Worm (Caenorhabditis elegans) whole organism, young adult: ENCODE measurements around the gene W05B2.2.

Source experiments
- B0035.1 ChIP-seq: sonication (generic microtip); optimal IDR thresholded peaks from 2 replicates; lab custom pipeline; 2016; ENCODE audit warnings: missing genetic modification characterization, mild to moderate bottlenecking, missing compliant biosample characterization, missing genotype, missing genetic modification reagents
- F57C9.4 ChIP-seq: sonication (generic microtip); optimal IDR thresholded peaks from 2 replicates; lab custom pipeline; 2017; ENCODE audit warnings: mild to moderate bottlenecking, missing genetic modification characterization, missing compliant biosample characterization
- Y53G8AR.9 ChIP-seq: fragments of 200-800 bp; sonication (Bioruptor generic); conservative IDR thresholded peaks from 2 replicates; pipeline ENCODE4 v1.3.6; 2022; ENCODE audit warnings: missing genetic modification reagents, missing genetic modification characterization, missing compliant biosample characterization
- Y95B8A.8 ChIP-seq: fragments of 200-800 bp; sonication (Bioruptor generic); IDR thresholded peaks from 2 replicates; pipeline ENCODE4 v1.3.6; 2022; ENCODE audit warnings: missing genetic modification reagents, missing genetic modification characterization, missing compliant biosample characterization
- ZK185.1 ChIP-seq: sonication (generic microtip); optimal IDR thresholded peaks from 2 replicates; lab custom pipeline; 2016; ENCODE audit warnings: mild to moderate bottlenecking, missing genetic modification characterization, missing compliant biosample characterization; ENCODE audit not compliant: poor library complexity, severe bottlenecking
- aptf-3 ChIP-seq: fragments of 200-800 bp; sonication (Bioruptor generic); IDR thresholded peaks from 2 replicates; pipeline ENCODE4 v1.3.6; 2022; ENCODE audit warnings: missing genetic modification characterization, missing compliant biosample characterization
- athp-1 ChIP-seq: sonication (generic microtip); optimal IDR thresholded peaks from 2 replicates; lab custom pipeline; 2017; ENCODE audit warnings: mild to moderate bottlenecking, missing genetic modification characterization, missing compliant biosample characterization
- bed-2 ChIP-seq: fragments of 200-800 bp; sonication (Bioruptor generic); IDR thresholded peaks from 2 replicates; pipeline ENCODE4 v1.3.6; 2022; ENCODE audit warnings: missing genetic modification reagents, missing genetic modification characterization, missing compliant biosample characterization
- ceh-40 ChIP-seq: fragments of 200-800 bp; sonication (Bioruptor generic); IDR thresholded peaks from 2 replicates; pipeline ENCODE4 v1.3.6; 2022; ENCODE audit warnings: missing genetic modification characterization, missing compliant biosample characterization
- ceh-91 ChIP-seq: fragments of 200-800 bp; sonication (Bioruptor generic); IDR thresholded peaks from 2 replicates; pipeline ENCODE4 v1.3.6; 2022; ENCODE audit warnings: missing genetic modification reagents, missing genetic modification characterization, missing compliant biosample characterization
- ekl-4 ChIP-seq: fragments of 200-800 bp; sonication (Bioruptor generic); IDR thresholded peaks from 2 replicates; pipeline ENCODE4 v1.3.6; 2022; ENCODE audit warnings: missing genetic modification reagents, missing genetic modification characterization, missing compliant biosample characterization
- gei-17 ChIP-seq: fragments of 200-800 bp; sonication (Bioruptor generic); optimal IDR thresholded peaks from 2 replicates; lab custom pipeline; 2018; ENCODE audit warnings: mild to moderate bottlenecking, missing genetic modification characterization, missing compliant biosample characterization
- hlh-12 ChIP-seq: sonication (generic microtip); optimal IDR thresholded peaks from 2 replicates; lab custom pipeline; 2016; ENCODE audit warnings: missing genetic modification characterization, missing compliant biosample characterization
- let-526 ChIP-seq: fragments of 200-800 bp; sonication (Bioruptor generic); IDR thresholded peaks from 2 replicates; pipeline ENCODE4 v1.3.6; 2022; ENCODE audit warnings: missing genetic modification reagents, missing genetic modification characterization, missing compliant biosample characterization
- let-607 ChIP-seq, 2 experiments: fragments of 200-800 bp in 1 of 2; sonication (Bioruptor generic) in 1 of 2; sonication (generic microtip) in 1 of 2; optimal IDR thresholded peaks; 2 replicates each; lab custom pipeline; 2016 to 2018; ENCODE audit warnings: mild to moderate bottlenecking in 2 of 2, missing compliant biosample characterization in 2 of 2, missing genetic modification characterization in 2 of 2, moderate library complexity in 2 of 2, missing genotype in 1 of 2
- lin-26 ChIP-seq: fragments of 200-800 bp; sonication (Bioruptor generic); IDR thresholded peaks from 2 replicates; pipeline ENCODE4 v1.3.6; 2022; ENCODE audit warnings: missing genetic modification reagents, missing genetic modification characterization, missing compliant biosample characterization
- madf-6 ChIP-seq: fragments of 200-800 bp; sonication (Bioruptor generic); IDR thresholded peaks from 2 replicates; pipeline ENCODE4 v1.3.6; 2022; ENCODE audit warnings: missing genetic modification reagents, missing genetic modification characterization, missing compliant biosample characterization
- mel-28 ChIP-seq: sonication (generic microtip); optimal IDR thresholded peaks from 2 replicates; lab custom pipeline; 2016; ENCODE audit warnings: borderline replicate concordance, mild to moderate bottlenecking, missing genetic modification characterization, missing compliant biosample characterization
- nhr-80 ChIP-seq: sonication (generic microtip); optimal IDR thresholded peaks from 2 replicates; lab custom pipeline; 2016; ENCODE audit warnings: missing genetic modification characterization, missing compliant biosample characterization
- pbrm-1 ChIP-seq: fragments of 200-800 bp; sonication (Bioruptor generic); IDR thresholded peaks from 2 replicates; pipeline ENCODE4 v1.3.6; 2022; ENCODE audit warnings: missing genetic modification reagents, missing genetic modification characterization, missing compliant biosample characterization
- pha-4 ChIP-seq: fragments of 150-350 bp; sonication (generic microtip); optimal IDR thresholded peaks from 2 replicates; lab custom pipeline; 2014; ENCODE audit warnings: missing biosample characterization, missing genetic modification reagents, missing genetic modification characterization
- rpc-1 ChIP-seq, 2 experiments: fragments of 150-350 bp in 1 of 2; sonication (generic microtip) in 1 of 2; optimal IDR thresholded peaks; 2 replicates each; lab custom pipeline; 2014 to 2018; ENCODE audit warnings: missing biosample characterization in 1 of 2, missing genetic modification characterization in 1 of 2, missing genetic modification reagents in 1 of 2, missing genotype in 1 of 2
- snpc-4 ChIP-seq, 5 experiments: fragments of 150-350 bp in 1 of 5; sonication (generic microtip) in 4 of 5; optimal IDR thresholded peaks; 2 replicates each; lab custom pipeline; 2014 to 2018; ENCODE audit warnings: missing genetic modification characterization in 5 of 5, missing biosample characterization in 3 of 5, antibody characterized with exemption in 2 of 5, mild to moderate bottlenecking in 2 of 5, missing compliant biosample characterization in 2 of 5, missing genotype in 2 of 5, moderate library complexity in 2 of 5, missing genetic modification reagents in 1 of 5
- tbx-9 ChIP-seq: sonication (generic microtip); optimal IDR thresholded peaks from 2 replicates; lab custom pipeline; 2016; ENCODE audit warnings: borderline replicate concordance, missing genetic modification characterization, inconsistent platforms, missing compliant biosample characterization
- tlf-1 ChIP-seq: fragments of 200-800 bp; sonication (Bioruptor generic); optimal IDR thresholded peaks from 2 replicates; lab custom pipeline; 2018; ENCODE audit warnings: mild to moderate bottlenecking, missing genetic modification characterization, missing compliant biosample characterization
- xnd-1 ChIP-seq: sonication (generic microtip); optimal IDR thresholded peaks from 2 replicates; lab custom pipeline; 2016; ENCODE audit warnings: missing genotype, missing genetic modification reagents, missing genetic modification characterization, missing compliant biosample characterization
- zfh-2 ChIP-seq: fragments of 200-800 bp; sonication (Bioruptor generic); conservative IDR thresholded peaks from 2 replicates; pipeline ENCODE4 v1.3.6; 2022; ENCODE audit warnings: missing genetic modification reagents, missing genetic modification characterization, missing compliant biosample characterization
- ztf-22 ChIP-seq: fragments of 200-800 bp; sonication (Bioruptor generic); optimal IDR thresholded peaks from 2 replicates; lab custom pipeline; 2018; ENCODE audit warnings: mild to moderate bottlenecking, missing genetic modification characterization, moderate library complexity, missing compliant biosample characterization
- ztf-26 ChIP-seq: sonication (generic microtip); optimal IDR thresholded peaks from 2 replicates; lab custom pipeline; 2017; ENCODE audit warnings: missing genetic modification characterization, missing compliant biosample characterization

The W05B2.2 gene

ce11 chrIII:11007552-11008272, 40.8 kb upstream of the W05B2.2 start, which contains the start of the genes fipr-17 and Y48A6B.3 (continued):
- TF ChIP-seq madf-6 (GFP tag; lab: Robert Waterston, UW) = peak; percentile 83
- TF ChIP-seq ztf-26 (tag; lab: Kevin White, UChicago) = no peak
- no peak for TF ChIP-seq let-607 (tag; optimal IDR thresholded peaks at IDR 0.05; lab: Kevin White, UChicago)

ce11 chrIII:11002808-11003207, 35.9 kb upstream of the W05B2.2 start:
- TF ChIP-seq zfh-2 (GFP tag; lab: Robert Waterston, UW) (peak; percentile 47; the same call in 1 of the 2 replicates), ceh-40 (GFP tag; lab: Robert Waterston, UW) (no peak), Y53G8AR.9 (GFP tag; lab: Robert Waterston, UW) (no peak), snpc-4 (GFP tag; optimal IDR thresholded peaks at IDR 0.05; lab: Kevin White, UChicago) (no peak), snpc-4 (tag; optimal IDR thresholded peaks at IDR 0.05; lab: Kevin White, UChicago) (peak in 1 of 4 experiments; percentile 52), lin-26 (GFP tag; lab: Robert Waterston, UW) (no peak), pbrm-1 (GFP tag; lab: Robert Waterston, UW) (no peak)

DNA sequence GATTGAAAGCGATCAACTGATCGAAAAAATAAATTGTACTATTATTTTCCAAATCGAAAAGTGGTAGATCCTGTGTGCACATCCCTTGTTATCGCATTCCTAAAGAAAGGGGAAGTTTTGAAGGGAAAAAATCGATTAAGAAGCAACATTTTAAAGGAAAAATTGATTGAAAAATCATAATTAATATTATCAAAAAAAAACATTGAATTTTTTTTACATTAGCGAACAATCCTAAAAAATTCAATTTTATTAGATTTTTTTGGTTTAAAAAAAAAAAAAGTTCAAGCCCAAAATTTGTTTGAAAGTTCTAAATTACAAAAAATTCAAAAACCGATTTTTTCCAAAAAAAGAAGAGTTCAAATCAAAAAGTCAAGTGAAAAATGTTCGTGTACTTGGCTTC, 28.2 kb upstream of the W05B2.2 start, which contains the start of gene dmsr-5:
dmsr-5 (minus strand) TSS at position 101 of the 400 bp plus-strand sequence.
- TF ChIP-seq ceh-91 (GFP tag; lab: Robert Waterston, UW) = no peak
- TF ChIP-seq F57C9.4 (tag; lab: Kevin White, UChicago) = no peak
- no peak for TF ChIP-seq athp-1
- TF ChIP-seq rpc-1 (optimal IDR thresholded peaks at IDR 0.05; lab: Kevin White, UChicago) = no peak
- TF ChIP-seq rpc-1 (tag; optimal IDR thresholded peaks at IDR 0.05; lab: Kevin White, UChicago) = no peak
- TF ChIP-seq gei-17 (GFP tag; lab: Kevin White, UChicago) = no peak
- TF ChIP-seq B0035.1 (tag; lab: Kevin White, UChicago) = no peak
- no peak for TF ChIP-seq Y95B8A.8 (GFP tag; lab: Robert Waterston, UW)
- TF ChIP-seq pha-4 (tag; lab: Kevin White, UChicago) = no peak

DNA sequence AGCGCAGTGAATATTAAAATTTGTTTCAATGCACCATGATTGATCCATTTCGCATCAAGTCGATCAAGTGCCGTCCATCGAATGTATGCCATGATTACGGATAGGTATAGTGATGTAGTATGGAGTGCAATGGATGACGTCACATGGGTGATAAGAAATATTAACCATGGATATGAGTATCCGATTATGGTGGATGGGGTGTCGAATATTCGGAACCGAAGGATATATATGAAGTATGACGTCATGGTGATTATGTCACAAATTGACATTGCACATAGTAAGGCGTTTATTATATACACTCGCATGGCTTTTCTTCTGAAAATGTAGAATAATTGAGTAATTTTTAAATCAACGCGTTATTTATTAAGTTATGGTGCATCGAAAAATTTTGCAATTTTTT, 27.2 kb upstream of the W05B2.2 start:
- TF ChIP-seq gei-17 (GFP tag; lab: Kevin White, UChicago) (no peak), ceh-40 (GFP tag; lab: Robert Waterston, UW) (no peak), tbx-9 (tag; lab: Kevin White, UChicago) (no peak), pha-4 (tag; lab: Kevin White, UChicago) (no peak), mel-28 (tag; lab: Kevin White, UChicago) (no peak), xnd-1 (no peak), ZK185.1 (tag; lab: Kevin White, UChicago) (no peak), let-526 (GFP tag; lab: Robert Waterston, UW) (no peak), tlf-1 (GFP tag; lab: Kevin White, UChicago) (no peak), ceh-91 (GFP tag; lab: Robert Waterston, UW) (no peak), snpc-4 (GFP tag; optimal IDR thresholded peaks at IDR 0.05; lab: Kevin White, UChicago) (no peak), snpc-4 (tag; optimal IDR thresholded peaks at IDR 0.05; lab: Kevin White, UChicago) (no peak), aptf-3 (GFP tag; lab: Robert Waterston, UW) (no peak), hlh-12 (tag; lab: Kevin White, UChicago) (no peak), bed-2 (GFP tag; lab: Robert Waterston, UW) (no peak), ztf-26 (tag; lab: Kevin White, UChicago) (no peak), ekl-4 (GFP tag; lab: Robert Waterston, UW) (no peak), ztf-22 (GFP tag; lab: Kevin White, UChicago) (no peak), nhr-80 (tag; lab: Kevin White, UChicago) (no peak)
